Fruit fly (Drosophila melanogaster): Measurements from ENCODE around the gene aay.

aay gene

dm6 chr3L:9429665-9430607 lies 6.9 kb downstream of the aay start, which contains the start of the genes RpS17 and MTF-1 (continued):
- TF ChIP-seq trh (GFP tag; optimal IDR thresholded peaks at IDR 0.05) (no peak), CG15601 (tag; optimal IDR thresholded peaks at IDR 0.05) (peak; percentile 63), CG10462 (GFP tag; optimal IDR thresholded peaks at IDR 0.05) (no peak), Hmx (GFP tag; optimal IDR thresholded peaks at IDR 0.05) (no peak), CG12391 (tag; optimal IDR thresholded peaks at IDR 0.05) (peak; percentile 44), CG12104 (GFP tag; optimal IDR thresholded peaks at IDR 0.05) (peak; percentile 5), sim (GFP tag; IDR thresholded peaks at IDR 0.05) (0 out of 2 replicates have a peak, but pooled peaks have one; percentile 16), chm (GFP tag; IDR thresholded peaks at IDR 0.05) (peak; percentile 80), Side (GFP tag; optimal IDR thresholded peaks at IDR 0.05) (peak; percentile 59), zen2 (GFP tag; IDR thresholded peaks at IDR 0.05; ENCODE audit: partially characterized antibody) (no peak), BEAF-32 (GFP tag; optimal IDR thresholded peaks at IDR 0.05) (peak; percentile 44), CG4328 (GFP tag; optimal IDR thresholded peaks at IDR 0.05) (peak; percentile 63), Fer1 (GFP tag; optimal IDR thresholded peaks at IDR 0.05) (peak; percentile 61), dimm (GFP tag; IDR thresholded peaks at IDR 0.05) (no peak), CG13123 (GFP tag; optimal IDR thresholded peaks at IDR 0.05) (peak; percentile 24), CG12071 (GFP tag; optimal IDR thresholded peaks at IDR 0.05) (peak; percentile 60), MESR4 (GFP tag; optimal IDR thresholded peaks at IDR 0.05) (peak; percentile 96), trem (tag; optimal IDR thresholded peaks at IDR 0.05) (peak; percentile 19), gcm2 (GFP tag; optimal IDR thresholded peaks at IDR 0.05) (no peak), CG4617 (GFP tag; optimal IDR thresholded peaks at IDR 0.05; ENCODE audit: borderline replicate concordance) (peak; percentile 60), bowl (GFP tag; IDR thresholded peaks at IDR 0.05) (no peak), CG16863 (GFP tag; optimal IDR thresholded peaks at IDR 0.05) (no peak), Aef1 (GFP tag; IDR thresholded peaks at IDR 0.05) (no peak), run (tag; optimal IDR thresholded peaks at IDR 0.05) (peak; percentile 7), Antp (GFP tag; optimal IDR thresholded peaks at IDR 0.05) (no peak), CG17186 (GFP tag; optimal IDR thresholded peaks at IDR 0.05) (no peak), danr (GFP tag; IDR thresholded peaks at IDR 0.05) (no peak), sima (GFP tag; optimal IDR thresholded peaks at IDR 0.05) (no peak), CG6683 (GFP tag; optimal IDR thresholded peaks at IDR 0.05) (no peak), Atf-2 (GFP tag; optimal IDR thresholded peaks at IDR 0.05) (no peak), CG11695 (GFP tag; IDR thresholded peaks at IDR 0.05) (no peak; the same call in 2 of the 3 replicates), Oli (tag; optimal IDR thresholded peaks at IDR 0.05) (peak; percentile 40), CG16813 (GFP tag; IDR thresholded peaks at IDR 0.05; ENCODE audit: partially characterized antibody) (no peak), ase (GFP tag; IDR thresholded peaks at IDR 0.05) (peak; percentile 51; the same call in 2 of the 3 replicates), kay (GFP tag; optimal IDR thresholded peaks at IDR 0.05) (no peak), Ravus (GFP tag; IDR thresholded peaks at IDR 0.05) (no peak), CG15269 (tag; optimal IDR thresholded peaks at IDR 0.05) (peak; percentile 57), CG33213 (GFP tag; optimal IDR thresholded peaks at IDR 0.05) (peak; percentile 57), odd (GFP tag; optimal IDR thresholded peaks at IDR 0.05) (peak; percentile 71), CG31365 (tag; optimal IDR thresholded peaks at IDR 0.05) (peak; percentile 25), CG7928 (GFP tag; optimal IDR thresholded peaks at IDR 0.05) (no peak), CG8924 (tag; optimal IDR thresholded peaks at IDR 0.05) (peak; percentile 16), scrt (GFP tag; optimal IDR thresholded peaks at IDR 0.05) (peak; percentile 39), pnt (GFP tag; optimal IDR thresholded peaks at IDR 0.05) (no peak), ind (GFP tag; optimal IDR thresholded peaks at IDR 0.05) (no peak), CG12299 (tag; optimal IDR thresholded peaks at IDR 0.05) (peak; percentile 23), CG8290 (GFP tag; optimal IDR thresholded peaks at IDR 0.05) (peak; percentile 0), CG8290 (tag; optimal IDR thresholded peaks at IDR 0.05) (peak in 1 of 2 experiments; percentile 53), CG10267 (tag; optimal IDR thresholded peaks at IDR 0.05) (peak; percentile 45)

Data from whole organism, embryonic.